Worm (Caenorhabditis elegans) whole organism, L4/young adult: ENCODE data around the gene pak-1.

Source experiments
- W03F9.2 ChIP-seq: fragments of 150-350 bp; optimal IDR thresholded peaks from 2 replicates; lab custom pipeline; 2014; ENCODE audit warnings: missing biosample characterization, missing genetic modification characterization
- dao-5 ChIP-seq: sonication (generic microtip); optimal IDR thresholded peaks from 2 replicates; lab custom pipeline; 2016; ENCODE audit warnings: missing genotype, missing genetic modification characterization, moderate library complexity, missing compliant biosample characterization
- him-1 ChIP-seq: sonication (generic microtip); optimal IDR thresholded peaks from 2 replicates; lab custom pipeline; 2016; ENCODE audit warnings: missing genotype, missing genetic modification reagents, missing genetic modification characterization, missing compliant biosample characterization

Gene pak-1

ce11 chrX:6029075-6029474 is 19.3 kb downstream of the pak-1 start:
- TF ChIP-seq W03F9.2 = no peak
- no peak for TF ChIP-seq dao-5 (tag; lab: Kevin White, UChicago)
- TF ChIP-seq him-1 (tag; lab: Kevin White, UChicago) = no peak

- TF ChIP-seq him-1 (tag; lab: Kevin White, UChicago) (no peak), dao-5 (tag; lab: Kevin White, UChicago) (no peak), W03F9.2 (no peak)
Measured at ce11 chrX:6026732-6027528, 21.5 kb downstream of the pak-1 start.

DNA sequence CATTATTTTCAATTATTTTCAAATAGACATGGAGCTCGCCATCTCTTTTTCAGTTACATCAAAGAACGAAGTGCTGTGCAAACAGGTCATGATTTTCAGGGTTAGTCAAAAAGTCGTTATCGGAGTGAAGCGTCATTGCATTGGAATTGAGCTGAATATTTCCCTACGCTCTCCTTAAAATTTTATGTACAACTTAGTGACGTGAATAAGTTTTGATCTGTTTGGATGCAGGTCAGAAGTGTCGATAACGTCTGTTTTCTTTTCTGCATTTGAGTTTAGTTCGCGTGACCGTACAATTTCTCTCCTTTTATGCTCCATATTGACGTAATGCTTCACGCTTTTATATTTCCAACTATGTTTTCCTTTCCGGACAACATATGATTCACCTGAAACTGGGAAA is 23.4 kb downstream of the pak-1 start:
- TF ChIP-seq dao-5 (tag; lab: Kevin White, UChicago) (no peak), him-1 (tag; lab: Kevin White, UChicago) (no peak), W03F9.2 (no peak)

DNA sequence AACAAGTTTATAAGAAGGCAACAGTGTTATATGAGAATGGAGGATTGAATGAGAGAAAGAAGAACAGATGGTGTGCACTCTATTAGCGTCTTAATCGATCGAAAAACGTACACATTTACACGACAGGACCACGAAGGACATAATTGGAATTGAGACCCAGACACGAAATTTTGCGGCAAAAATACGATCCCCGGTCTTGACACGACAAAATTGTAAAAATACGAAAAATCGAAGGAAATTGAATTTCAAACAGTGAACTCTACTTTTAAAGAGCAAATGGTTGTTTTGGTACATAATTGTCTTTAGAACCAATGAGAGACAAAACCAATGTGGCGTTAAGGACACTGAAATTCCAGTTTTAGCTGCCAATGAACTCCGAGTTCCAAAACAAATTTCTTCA is 25.9 kb downstream of the pak-1 start, which contains the start of gene lelo-3:
lelo-3 (minus strand) TSS at position 101 of the 400 bp plus-strand sequence.
- TF ChIP-seq W03F9.2 (no peak), dao-5 (tag; lab: Kevin White, UChicago) (no peak), him-1 (tag; lab: Kevin White, UChicago) (no peak)

DNA sequence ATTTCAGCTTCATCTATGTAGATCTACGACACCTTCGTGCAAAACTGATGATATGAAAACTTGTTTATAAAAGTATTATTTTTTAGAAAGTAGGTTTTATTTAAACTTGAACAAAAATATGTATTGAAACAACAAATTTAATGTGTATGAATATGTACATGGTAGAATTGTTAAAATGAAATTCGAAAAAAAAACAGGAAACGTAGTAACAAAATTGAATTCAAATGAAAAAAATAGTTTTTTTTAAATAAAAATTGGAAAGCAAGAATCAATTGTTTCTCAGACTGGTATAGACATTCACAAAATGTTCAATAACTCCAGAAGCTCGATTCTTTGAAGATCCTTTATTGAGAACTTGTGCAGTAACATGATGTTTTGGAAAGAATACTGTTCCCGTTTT is 27.6 kb downstream of the pak-1 start:
- TF ChIP-seq dao-5 (tag; lab: Kevin White, UChicago) (no peak), him-1 (tag; lab: Kevin White, UChicago) (no peak), W03F9.2 (no peak)

- TF ChIP-seq him-1 (tag; lab: Kevin White, UChicago) = no peak
- no peak for TF ChIP-seq W03F9.2
- TF ChIP-seq dao-5 (tag; lab: Kevin White, UChicago) = no peak
Measured at ce11 chrX:6019886-6020469, 28.4 kb downstream of the pak-1 start, which contains the start of gene C09B8.4. Gene C09B8.4, minus strand, starts transcription at chrX:6019936.

DNA sequence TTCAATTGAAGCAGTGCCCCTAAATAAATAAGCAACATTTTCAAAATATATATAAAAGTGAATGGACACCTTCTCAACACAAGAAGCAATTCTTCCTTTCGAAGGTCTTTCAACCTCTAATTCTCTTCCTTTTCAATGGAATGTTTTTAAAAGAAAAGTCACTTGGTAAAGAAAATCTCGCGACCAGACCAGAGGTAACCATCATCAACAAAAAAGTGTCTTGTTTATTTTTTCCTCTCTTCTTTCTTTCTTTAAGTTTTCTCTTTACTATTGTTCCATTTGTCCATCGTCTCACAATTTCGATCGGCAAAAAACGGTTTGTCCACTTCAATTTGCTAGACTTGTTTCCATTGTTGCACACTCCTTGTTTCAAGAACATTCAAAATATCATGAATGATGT is 33.3 kb downstream of the pak-1 start, which contains the start of gene C09B8.8:
C09B8.8 (plus strand) TSS at position 397 of the 400 bp plus-strand sequence.
- TF ChIP-seq W03F9.2 (no peak), dao-5 (tag; lab: Kevin White, UChicago) (no peak), him-1 (tag; lab: Kevin White, UChicago) (no peak)

ce11 chrX:6010573-6010972 is 37.8 kb downstream of the pak-1 start, which contains the start of gene C09B8.3:
Gene C09B8.3, minus strand, starts transcription at chrX:6010673.
- TF ChIP-seq dao-5 (tag; lab: Kevin White, UChicago) (no peak), W03F9.2 (no peak), him-1 (tag; lab: Kevin White, UChicago) (no peak)

DNA sequence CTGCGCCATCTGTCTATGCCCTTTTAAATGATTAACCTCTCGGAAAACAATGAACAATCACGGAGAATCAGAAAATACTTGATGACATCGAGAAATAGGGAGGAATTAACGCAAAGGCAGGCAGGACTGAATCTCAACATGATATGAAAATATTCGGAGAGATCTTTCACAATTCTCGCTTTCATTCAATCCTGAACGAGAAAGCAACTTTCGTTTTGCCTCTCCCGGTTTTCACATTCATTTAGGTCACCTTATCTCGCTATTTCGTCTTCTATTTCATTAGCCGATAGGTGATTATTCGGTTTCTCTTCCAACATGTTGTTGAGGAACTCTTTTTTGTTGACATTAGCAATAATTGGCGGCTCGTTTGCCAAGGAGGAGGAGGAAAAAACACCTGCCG is 44.1 kb downstream of the pak-1 start:
- TF ChIP-seq W03F9.2 (no peak), him-1 (tag; lab: Kevin White, UChicago) (no peak), dao-5 (tag; lab: Kevin White, UChicago) (no peak)

- no peak for TF ChIP-seq him-1 (tag; lab: Kevin White, UChicago)
- no peak for TF ChIP-seq W03F9.2
- TF ChIP-seq dao-5 (tag; lab: Kevin White, UChicago) = no peak
Measured at ce11 chrX:6003853-6004252, 44.6 kb downstream of the pak-1 start, which contains the start of gene sups-1. Gene sups-1, plus strand, starts transcription at chrX:6004153.

- TF ChIP-seq dao-5 (tag; lab: Kevin White, UChicago) = no peak
- no peak for TF ChIP-seq W03F9.2
- TF ChIP-seq him-1 (tag; lab: Kevin White, UChicago) = no peak
Measured at ce11 chrX:6002479-6002878, 45.9 kb downstream of the pak-1 start.

- TF ChIP-seq dao-5 (tag; lab: Kevin White, UChicago) (no peak), him-1 (tag; lab: Kevin White, UChicago) (no peak), W03F9.2 (no peak)
Measured at ce11 chrX:6001432-6001831, 47.0 kb downstream of the pak-1 start, which contains the start of gene F22F4.4. Gene F22F4.4, minus strand, starts transcription at chrX:6001532.

DNA sequence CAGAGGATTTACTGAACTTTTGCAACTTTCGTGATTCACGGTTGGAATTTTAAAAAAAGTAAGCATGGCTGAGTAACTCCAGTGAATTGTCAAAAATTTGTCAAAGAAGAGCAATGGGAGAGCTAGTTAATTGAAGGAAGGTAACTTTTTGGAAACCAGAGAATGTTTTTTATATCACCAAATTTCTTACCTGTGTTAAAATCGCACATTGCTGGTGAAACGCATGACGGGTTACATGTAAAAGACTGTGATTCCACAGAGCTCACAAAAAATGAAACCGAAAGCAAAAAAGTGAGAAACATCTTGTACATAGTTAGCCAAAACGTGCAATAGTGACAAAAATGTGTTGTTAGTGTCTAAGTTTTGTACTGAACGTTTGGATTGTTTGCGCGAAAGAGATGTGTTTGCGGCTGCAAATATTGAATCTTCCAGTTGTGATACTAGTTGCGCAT is 49.3 kb downstream of the pak-1 start, which contains the start of gene F22F4.9:
F22F4.9 (minus strand) TSS at position 402 of the 452 bp plus-strand sequence.
- no peak for TF ChIP-seq him-1 (tag; lab: Kevin White, UChicago)
- TF ChIP-seq dao-5 (tag; lab: Kevin White, UChicago) = no peak
- no peak for TF ChIP-seq W03F9.2
